Fruit fly (Drosophila melanogaster) whole organism, adult: ENCODE measurements around the gene Nedd8.

Experiments
- CG1620 ChIP-seq: fragments of 200-800 bp; sonication (Bioruptor generic); optimal IDR thresholded peaks from 2 replicates; lab custom pipeline; 2016; ENCODE audit warnings: missing biosample characterization, missing genetic modification characterization
- Mnt ChIP-seq: fragments of 200-800 bp; sonication (Bioruptor generic); optimal IDR thresholded peaks from 2 replicates; lab custom pipeline; 2016; ENCODE audit warnings: missing biosample characterization, mild to moderate bottlenecking, missing genetic modification characterization
- bab1 ChIP-seq: fragments of 200-800 bp; sonication (Bioruptor generic); optimal IDR thresholded peaks from 3 replicates; lab custom pipeline; 2019; ENCODE audit warnings: missing biosample characterization, mild to moderate bottlenecking, missing genetic modification characterization, moderate library complexity

- TF ChIP-seq Mnt (GFP tag; lab: Kevin White, UChicago) (no peak), bab1 (GFP tag; lab: Kevin White, UChicago) (no peak), CG1620 (GFP tag; lab: Kevin White, UChicago) (no peak)
Measured at dm6 chr2L:18990133-18990532, 38.5 kb upstream of the Nedd8 start, which contains the start of gene CG15170.
